Worm (Caenorhabditis elegans): Measurements from ENCODE around the gene R02E4.3.

- no peak for TF ChIP-seq nfya-1 (tag; optimal IDR thresholded peaks at IDR 0.05; ENCODE audit: insufficient read depth)
- TF ChIP-seq nhr-76 (tag; optimal IDR thresholded peaks at IDR 0.05): no peak
- TF ChIP-seq snpc-4 (tag; optimal IDR thresholded peaks at IDR 0.05): no peak
These were observed 21.4 kb upstream of the R02E4.3 start for ce11 chrX:4123368-4123767.

All from whole organism, L3 larva.